Worm (Caenorhabditis elegans): Measurements from ENCODE around the gene cdl-1.

The cdl-1 gene

ce11 chrII:10784780-10785463, at the start of gene cdl-1:
Gene cdl-1, plus strand, starts transcription at chrII:10785452.
- TF ChIP-seq ztf-11 (tag; optimal IDR thresholded peaks at IDR 0.05), result no peak
- TF ChIP-seq fkh-10 (GFP tag; optimal IDR thresholded peaks at IDR 0.05), result no peak
- peak; percentile 67 for TF ChIP-seq nhr-25 (tag; optimal IDR thresholded peaks at IDR 0.05)
- TF ChIP-seq snpc-4 (tag; optimal IDR thresholded peaks at IDR 0.05), result peak; percentile 80
- TF ChIP-seq hmg-11 (tag; optimal IDR thresholded peaks at IDR 0.05), result peak; percentile 39
- no peak for TF ChIP-seq eor-1 (tag; optimal IDR thresholded peaks at IDR 0.05)
- TF ChIP-seq mml-1 (tag; optimal IDR thresholded peaks at IDR 0.05), result no peak
- TF ChIP-seq mdl-1 (tag; optimal IDR thresholded peaks at IDR 0.05), result no peak
- peak; percentile 59 for TF ChIP-seq elt-2 (tag; optimal IDR thresholded peaks at IDR 0.05)
- TF ChIP-seq lin-39 (tag; optimal IDR thresholded peaks at IDR 0.05), result peak; percentile 19
- no peak for TF ChIP-seq nhr-67 (tag; optimal IDR thresholded peaks at IDR 0.05)
- no peak for TF ChIP-seq lsy-12 (tag; optimal IDR thresholded peaks at IDR 0.05)
- TF ChIP-seq lin-15B (tag; optimal IDR thresholded peaks at IDR 0.05), result peak; percentile 75
- TF ChIP-seq ceh-9 (tag; optimal IDR thresholded peaks at IDR 0.05), result no peak
- peak; percentile 12 for TF ChIP-seq pqm-1 (tag; optimal IDR thresholded peaks at IDR 0.05)
- peak; percentile 23 for TF ChIP-seq R02D3.7 (tag; optimal IDR thresholded peaks at IDR 0.05)
- TF ChIP-seq nhr-76 (tag; optimal IDR thresholded peaks at IDR 0.05), result no peak
- peak; percentile 69 for TF ChIP-seq nfya-1 (tag; optimal IDR thresholded peaks at IDR 0.05; ENCODE audit: insufficient read depth)
- TF ChIP-seq nhr-237 (tag; optimal IDR thresholded peaks at IDR 0.05), result no peak
- peak; percentile 73 for TF ChIP-seq nhr-23 (tag; optimal IDR thresholded peaks at IDR 0.05)
- peak; percentile 8 for TF ChIP-seq egl-5 (tag; optimal IDR thresholded peaks at IDR 0.05)
- TF ChIP-seq pha-4 (tag; optimal IDR thresholded peaks at IDR 0.05), result peak; percentile 76
- TF ChIP-seq tbx-2 (tag; optimal IDR thresholded peaks at IDR 0.05), result no peak

ce11 chrII:10737059-10737458, 48.2 kb upstream of the cdl-1 start, which contains the start of gene C52A11.3:
Gene C52A11.3, plus strand, starts transcription at chrII:10737359.
- TF ChIP-seq unc-39 (tag; optimal IDR thresholded peaks at IDR 0.05) (no peak), nhr-67 (tag; optimal IDR thresholded peaks at IDR 0.05) (no peak), ztf-11 (tag; optimal IDR thresholded peaks at IDR 0.05) (no peak), ceh-9 (tag; optimal IDR thresholded peaks at IDR 0.05) (no peak), zag-1 (tag; optimal IDR thresholded peaks at IDR 0.05) (no peak), R02D3.7 (tag; optimal IDR thresholded peaks at IDR 0.05) (no peak), ceh-82 (tag; optimal IDR thresholded peaks at IDR 0.05) (no peak), fos-1 (tag; optimal IDR thresholded peaks at IDR 0.05) (no peak), aly-2 (tag; optimal IDR thresholded peaks at IDR 0.05) (no peak), daf-12 (tag; optimal IDR thresholded peaks at IDR 0.05) (no peak), egl-27 (tag; optimal IDR thresholded peaks at IDR 0.05) (no peak), sea-2 (GFP tag; optimal IDR thresholded peaks at IDR 0.05) (no peak), nhr-23 (tag; optimal IDR thresholded peaks at IDR 0.05) (no peak), fkh-2 (tag; optimal IDR thresholded peaks at IDR 0.05) (no peak), nhr-12 (tag; optimal IDR thresholded peaks at IDR 0.05) (no peak), ceh-16 (tag; optimal IDR thresholded peaks at IDR 0.05) (no peak)

- TF ChIP-seq lin-15B (tag; optimal IDR thresholded peaks at IDR 0.05) (peak; percentile 18), nfya-1 (tag; optimal IDR thresholded peaks at IDR 0.05; ENCODE audit: insufficient read depth) (peak; percentile 44), hmg-11 (tag; optimal IDR thresholded peaks at IDR 0.05) (peak; percentile 44), sea-2 (GFP tag; optimal IDR thresholded peaks at IDR 0.05) (no peak), lin-39 (tag; optimal IDR thresholded peaks at IDR 0.05) (peak; percentile 81)
These were observed 40.5 kb upstream of the cdl-1 start for ce11 chrII:10744801-10745200.

- TF ChIP-seq zag-1 (tag; optimal IDR thresholded peaks at IDR 0.05), result no peak
- TF ChIP-seq aly-2 (tag; optimal IDR thresholded peaks at IDR 0.05), result no peak
- TF ChIP-seq fkh-10 (GFP tag; optimal IDR thresholded peaks at IDR 0.05), result peak; percentile 94
- TF ChIP-seq tbx-2 (tag; optimal IDR thresholded peaks at IDR 0.05), result no peak
- TF ChIP-seq nfya-1 (tag; optimal IDR thresholded peaks at IDR 0.05; ENCODE audit: insufficient read depth), result no peak
- no peak for TF ChIP-seq pha-4 (tag; optimal IDR thresholded peaks at IDR 0.05)
- TF ChIP-seq R02D3.7 (tag; optimal IDR thresholded peaks at IDR 0.05), result no peak
These were observed 31.6 kb upstream of the cdl-1 start for ce11 chrII:10753694-10754093.

DNA sequence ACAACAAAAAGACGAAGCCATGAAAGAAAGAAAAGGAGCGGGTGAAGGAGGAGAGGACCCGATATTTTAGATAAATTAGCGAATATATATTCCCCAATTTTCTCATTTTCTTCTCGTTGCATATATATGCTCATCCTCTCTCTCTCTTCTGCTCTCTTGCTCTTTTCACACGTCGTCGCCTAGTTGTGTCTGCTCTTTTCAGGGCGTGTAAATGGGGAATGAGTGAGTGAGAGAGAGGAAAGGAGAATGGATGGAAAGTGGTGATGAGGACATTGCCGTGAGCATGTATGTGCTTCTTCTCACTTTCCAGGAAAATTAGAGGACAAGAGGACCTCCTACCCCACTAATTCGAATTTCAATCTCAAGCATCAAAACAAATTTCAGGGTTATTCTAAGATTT, 29.8 kb upstream of the cdl-1 start:
- TF ChIP-seq jun-1 (tag; optimal IDR thresholded peaks at IDR 0.05), result no peak
- peak; percentile 33 for TF ChIP-seq hmg-11 (tag; optimal IDR thresholded peaks at IDR 0.05)
- no peak for TF ChIP-seq elt-2 (tag; optimal IDR thresholded peaks at IDR 0.05)
- TF ChIP-seq elt-3 (tag; optimal IDR thresholded peaks at IDR 0.05), result no peak
